Worm (Caenorhabditis elegans): ENCODE measurements around the gene K12H6.7.

The K12H6.7 gene

DNA sequence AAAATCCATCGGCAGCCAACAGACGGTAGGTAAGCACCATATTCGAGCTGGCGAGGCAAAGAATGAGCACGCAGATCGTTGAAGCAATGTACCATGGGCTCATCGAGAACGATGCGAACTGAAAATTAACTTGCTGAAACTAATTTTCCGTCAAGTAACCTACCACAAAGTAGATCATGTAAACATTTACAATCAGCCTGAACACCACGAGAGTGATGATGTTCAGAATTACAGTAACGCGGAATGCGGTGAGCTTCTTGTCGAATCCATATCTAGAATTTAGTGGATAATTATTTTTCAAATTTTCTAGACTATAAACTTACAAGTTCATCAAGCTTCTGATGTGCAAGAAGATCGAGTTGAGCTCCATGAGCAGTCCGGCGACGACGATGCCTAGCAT lies 7.3 kb downstream of the K12H6.7 start:
- no peak for TF ChIP-seq R02D3.7 (tag; optimal IDR thresholded peaks at IDR 0.05)

DNA sequence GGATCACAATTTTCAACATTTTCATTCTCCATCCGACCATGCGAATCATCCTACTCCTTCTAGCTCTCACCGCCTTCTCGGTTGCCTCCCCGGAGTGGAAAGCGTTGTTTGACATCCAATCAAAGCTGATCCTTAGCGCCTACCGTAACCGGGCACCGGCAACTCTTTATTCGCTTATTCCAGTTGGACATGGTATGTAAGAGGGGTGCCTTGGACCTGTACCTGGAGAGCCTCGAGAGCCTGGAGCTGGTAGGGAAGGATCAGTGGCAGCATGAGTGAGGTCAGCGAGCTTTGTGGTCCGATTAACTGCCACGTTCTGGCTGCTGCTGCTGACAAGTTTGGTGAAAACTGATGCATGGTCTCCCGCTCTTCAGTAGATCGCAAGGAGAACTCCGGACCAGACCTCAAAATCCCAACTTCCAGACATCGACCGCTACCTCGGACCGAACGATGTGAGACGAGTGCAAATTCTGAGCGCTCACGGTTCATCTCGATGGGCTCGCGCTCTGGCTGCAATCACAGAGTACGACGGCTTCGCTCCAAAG lies 8.8 kb downstream of the K12H6.7 start, which contains the start of gene K12H6.8:
TSS of gene K12H6.8 (plus strand) at position 38 of the 545 bp plus-strand sequence.
- TF ChIP-seq lsy-2 (tag; optimal IDR thresholded peaks at IDR 0.05) (no peak), gmeb-1 (tag; optimal IDR thresholded peaks at IDR 0.05) (no peak), nhr-129 (tag; optimal IDR thresholded peaks at IDR 0.05) (no peak), sem-4 (tag; optimal IDR thresholded peaks at IDR 0.05) (no peak), F13H6.1 (tag; optimal IDR thresholded peaks at IDR 0.05) (no peak), sma-3 (GFP tag; optimal IDR thresholded peaks at IDR 0.05) (no peak), nhr-25 (tag; optimal IDR thresholded peaks at IDR 0.05) (no peak), nhr-21 (tag; optimal IDR thresholded peaks at IDR 0.05) (no peak), unc-62 (GFP tag; optimal IDR thresholded peaks at IDR 0.05) (no peak), ztf-1 (GFP tag; conservative IDR thresholded peaks at IDR 0.05) (no peak), snpc-4 (tag; optimal IDR thresholded peaks at IDR 0.05) (no peak), alr-1 (tag; optimal IDR thresholded peaks at IDR 0.05) (no peak)

DNA sequence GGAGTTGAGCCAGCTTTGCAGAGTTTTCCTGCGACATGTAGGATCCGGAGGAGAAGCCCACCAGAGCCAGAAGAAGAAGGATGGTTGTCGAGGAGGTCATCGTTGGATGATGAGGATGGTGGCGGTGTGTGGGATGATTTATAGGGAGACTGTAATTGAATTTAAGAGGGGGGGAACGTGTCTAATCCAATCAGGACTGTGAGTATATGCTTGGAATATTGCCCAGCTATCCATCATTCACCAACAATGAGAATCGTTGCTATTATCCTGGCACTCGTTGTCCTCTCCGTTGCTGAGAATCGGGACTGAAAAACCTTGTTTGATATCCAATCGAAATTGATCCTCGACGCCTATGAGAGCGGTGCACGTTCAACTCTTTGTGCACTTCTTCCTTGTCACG lies 10.7 kb downstream of the K12H6.7 start, which contains the start of gene K12H6.5:
TSS of gene K12H6.5 (minus strand) at position 101 of the 400 bp plus-strand sequence.
- TF ChIP-seq aly-2 (tag; optimal IDR thresholded peaks at IDR 0.05) (no peak), nhr-129 (tag; optimal IDR thresholded peaks at IDR 0.05) (no peak), nhr-21 (tag; optimal IDR thresholded peaks at IDR 0.05) (no peak), nhr-11 (tag; optimal IDR thresholded peaks at IDR 0.05) (no peak), R02D3.7 (tag; optimal IDR thresholded peaks at IDR 0.05) (no peak), nhr-10 (tag; optimal IDR thresholded peaks at IDR 0.05) (no peak), unc-39 (tag; optimal IDR thresholded peaks at IDR 0.05) (no peak), sma-3 (GFP tag; optimal IDR thresholded peaks at IDR 0.05) (no peak), dmd-4 (tag; optimal IDR thresholded peaks at IDR 0.05) (no peak), mdl-1 (tag; optimal IDR thresholded peaks at IDR 0.05) (no peak), sem-4 (tag; optimal IDR thresholded peaks at IDR 0.05) (no peak), ztf-4 (tag; optimal IDR thresholded peaks at IDR 0.05) (no peak), egl-27 (tag; optimal IDR thresholded peaks at IDR 0.05) (no peak)

DNA sequence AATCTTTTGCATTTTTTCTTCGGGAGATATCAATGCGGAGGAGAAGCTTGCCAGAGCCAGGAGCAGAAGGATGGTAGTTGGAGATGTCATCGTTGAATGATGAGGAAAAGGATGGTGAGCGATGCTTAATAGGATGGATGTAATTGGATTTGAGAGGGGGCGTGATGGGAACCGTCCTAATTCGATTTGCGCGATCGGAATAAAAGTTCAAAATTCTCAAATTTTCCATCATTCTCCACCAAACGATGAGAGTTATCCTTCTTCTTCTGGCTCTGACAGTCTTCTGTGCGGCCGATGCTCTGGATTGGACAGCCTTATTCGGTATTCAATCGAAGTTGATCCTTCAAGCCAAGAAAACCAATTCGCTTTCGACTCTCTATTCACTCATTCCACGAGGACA lies 12.6 kb downstream of the K12H6.7 start, which contains the start of the genes K12H6.4 and K12H6.9:
TSS of gene K12H6.4 (minus strand) at position 101 of the 400 bp plus-strand sequence.
TSS of gene K12H6.9 (plus strand) at position 236 of the 400 bp plus-strand sequence.
- no peak for TF ChIP-seq peb-1 (tag; optimal IDR thresholded peaks at IDR 0.05)
- TF ChIP-seq skn-1 (tag; optimal IDR thresholded peaks at IDR 0.05) = no peak
- no peak for TF ChIP-seq ztf-11 (tag; optimal IDR thresholded peaks at IDR 0.05)
- TF ChIP-seq ZK546.5 (tag; optimal IDR thresholded peaks at IDR 0.05) = no peak
- TF ChIP-seq nhr-129 (tag; optimal IDR thresholded peaks at IDR 0.05) = no peak
- no peak for TF ChIP-seq nhr-6 (tag; optimal IDR thresholded peaks at IDR 0.05)

DNA sequence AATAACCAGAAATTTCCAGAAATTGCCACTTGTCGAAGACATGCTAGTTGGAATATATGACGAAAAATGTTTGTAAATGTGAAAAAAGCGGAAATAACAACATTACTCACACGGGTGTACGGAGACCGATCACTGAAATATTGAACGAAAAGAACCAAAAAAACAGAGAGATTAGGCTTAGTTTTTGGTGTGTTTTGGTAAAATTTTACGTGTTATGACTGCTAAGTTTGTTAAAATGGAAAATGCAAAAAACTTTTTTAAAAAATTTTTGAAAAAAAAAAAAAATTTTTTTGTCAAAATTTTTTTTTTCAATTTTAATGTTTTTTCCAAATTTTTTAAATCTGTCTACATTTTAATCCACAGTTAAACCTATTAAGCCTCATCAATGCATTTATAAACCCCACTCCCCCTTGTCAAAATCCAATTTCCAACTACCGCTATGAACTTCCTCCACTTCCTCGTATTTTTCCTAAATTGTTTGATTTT lies 14.3 kb downstream of the K12H6.7 start, which contains the start of the genes fut-4 and K12H6.10:
TSS of gene fut-4 (minus strand) at position 101 of the 486 bp plus-strand sequence.
TSS of gene K12H6.10 (plus strand) at position 436 of the 486 bp plus-strand sequence.
- no peak for TF ChIP-seq ZK546.5 (tag; optimal IDR thresholded peaks at IDR 0.05)
- TF ChIP-seq crh-2 (tag; optimal IDR thresholded peaks at IDR 0.05) = no peak
- TF ChIP-seq dmd-4 (tag; optimal IDR thresholded peaks at IDR 0.05) = no peak
- TF ChIP-seq Y55F3AM.14 (GFP tag; optimal IDR thresholded peaks at IDR 0.05) = no peak

DNA sequence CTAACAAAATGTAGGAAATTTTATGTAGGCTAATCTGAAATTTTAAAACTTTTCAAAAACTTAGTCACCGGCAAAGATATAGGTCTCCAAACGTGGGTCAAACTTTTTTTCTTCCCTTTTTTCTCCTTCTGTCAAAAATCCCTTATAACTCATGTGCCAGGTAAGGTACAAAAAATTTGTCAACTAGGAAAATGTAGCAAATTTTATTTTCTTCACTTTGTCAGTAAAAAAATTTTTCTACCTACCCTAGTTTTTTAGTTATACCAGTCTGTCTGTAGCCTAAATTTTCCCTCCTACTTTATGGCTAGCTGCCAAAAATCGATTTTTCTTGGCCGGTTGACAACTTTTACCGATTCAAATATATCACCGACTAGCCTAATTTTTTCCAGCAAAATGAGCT lies 20.1 kb downstream of the K12H6.7 start, which contains the start of gene set-13:
TSS of gene set-13 (plus strand) at position 301 of the 400 bp plus-strand sequence.
- TF ChIP-seq skn-1 (tag; optimal IDR thresholded peaks at IDR 0.05) (no peak), ama-1 (optimal IDR thresholded peaks at IDR 0.05) (no peak), ztf-11 (tag; optimal IDR thresholded peaks at IDR 0.05) (no peak), nhr-237 (tag; optimal IDR thresholded peaks at IDR 0.05) (no peak), F13H6.1 (tag; optimal IDR thresholded peaks at IDR 0.05) (no peak), blmp-1 (tag; optimal IDR thresholded peaks at IDR 0.05; ENCODE audit: insufficient read depth) (no peak), unc-62 (GFP tag; optimal IDR thresholded peaks at IDR 0.05) (no peak), dmd-4 (tag; optimal IDR thresholded peaks at IDR 0.05) (no peak), nhr-10 (tag; optimal IDR thresholded peaks at IDR 0.05) (no peak), nhr-6 (tag; optimal IDR thresholded peaks at IDR 0.05) (no peak), nhr-129 (tag; optimal IDR thresholded peaks at IDR 0.05) (no peak), sma-9 (GFP tag; optimal IDR thresholded peaks at IDR 0.05) (no peak), sma-9 (tag; optimal IDR thresholded peaks at IDR 0.05) (no peak), peb-1 (tag; optimal IDR thresholded peaks at IDR 0.05) (no peak), lin-39 (tag; optimal IDR thresholded peaks at IDR 0.05) (no peak), ceh-82 (tag; optimal IDR thresholded peaks at IDR 0.05) (no peak), C34F6.9 (tag; optimal IDR thresholded peaks at IDR 0.05) (no peak), lsy-2 (tag; optimal IDR thresholded peaks at IDR 0.05) (no peak), alr-1 (tag; optimal IDR thresholded peaks at IDR 0.05) (no peak), mab-5 (tag; optimal IDR thresholded peaks at IDR 0.05) (no peak)

Measured in whole organism, L2 larva.